Worm (Caenorhabditis elegans) whole organism, early embryonic: Measurements from ENCODE around the gene str-185.

Experiments used
- B0310.2 ChIP-seq: sonication (generic microtip); optimal IDR thresholded peaks from 2 replicates; lab custom pipeline; 2016; ENCODE audit warnings: mild to moderate bottlenecking, missing genetic modification characterization, missing compliant biosample characterization
- F13C5.2 ChIP-seq: sonication (generic microtip); optimal IDR thresholded peaks from 2 replicates; lab custom pipeline; 2017; ENCODE audit warnings: mild to moderate bottlenecking, missing genetic modification characterization, inconsistent platforms, missing compliant biosample characterization
- aly-1 ChIP-seq: sonication (generic microtip); optimal IDR thresholded peaks from 2 replicates; lab custom pipeline; 2016; ENCODE audit warnings: missing genetic modification characterization, missing compliant biosample characterization
- ama-1 ChIP-seq: fragments of 150-350 bp; optimal IDR thresholded peaks from 2 replicates; lab custom pipeline; 2014
- ceh-13 ChIP-seq: fragments of 200-800 bp; sonication (Bioruptor generic); optimal IDR thresholded peaks from 2 replicates; lab custom pipeline; 2018; ENCODE audit warnings: mild to moderate bottlenecking, missing genetic modification characterization, missing compliant biosample characterization
- ceh-36 ChIP-seq: sonication (generic microtip); optimal IDR thresholded peaks from 2 replicates; lab custom pipeline; 2016; ENCODE audit warnings: missing genetic modification characterization, inconsistent platforms, missing compliant biosample characterization
- ets-7 ChIP-seq: sonication (generic microtip); optimal IDR thresholded peaks from 2 replicates; lab custom pipeline; 2016; ENCODE audit warnings: missing genotype, missing genetic modification characterization, missing compliant biosample characterization
- flt-1 ChIP-seq: fragments of 200-800 bp; sonication (Bioruptor generic); IDR thresholded peaks from 2 replicates; pipeline ENCODE4 v1.3.6; 2022; ENCODE audit warnings: missing genetic modification characterization, missing compliant biosample characterization
- hmbx-1 ChIP-seq: sonication (generic microtip); optimal IDR thresholded peaks from 2 replicates; lab custom pipeline; 2016; ENCODE audit warnings: mild to moderate bottlenecking, missing genetic modification characterization, missing compliant biosample characterization
- hmg-4 ChIP-seq: fragments of 200-800 bp; sonication (Bioruptor generic); optimal IDR thresholded peaks from 2 replicates; lab custom pipeline; 2018; ENCODE audit warnings: mild to moderate bottlenecking, missing genetic modification characterization, missing compliant biosample characterization
- hnd-1 ChIP-seq: sonication (generic microtip); optimal IDR thresholded peaks from 2 replicates; lab custom pipeline; 2016; ENCODE audit warnings: missing genetic modification characterization, missing compliant biosample characterization
- pes-1 ChIP-seq: fragments of 200-800 bp; sonication (Bioruptor generic); IDR thresholded peaks from 2 replicates; pipeline ENCODE4 v1.3.6; 2022; ENCODE audit warnings: missing genetic modification reagents, missing genetic modification characterization, missing compliant biosample characterization
- scrt-1 ChIP-seq: fragments of 200-800 bp; sonication (Bioruptor generic); IDR thresholded peaks from 2 replicates; pipeline ENCODE4 v1.3.6; 2022; ENCODE audit warnings: missing genetic modification characterization, missing compliant biosample characterization
- sea-1 ChIP-seq: fragments of 200-800 bp; sonication (Bioruptor generic); conservative IDR thresholded peaks from 2 replicates; pipeline ENCODE4 v1.3.6; 2022; ENCODE audit warnings: missing genetic modification characterization, missing compliant biosample characterization
- tbx-11 ChIP-seq: fragments of 200-800 bp; sonication (Bioruptor generic); IDR thresholded peaks from 2 replicates; pipeline ENCODE4 v1.3.6; 2022; ENCODE audit warnings: missing genetic modification characterization, missing compliant biosample characterization
- tbx-37 ChIP-seq: fragments of 200-800 bp; sonication (Bioruptor generic); conservative IDR thresholded peaks from 2 replicates; pipeline ENCODE4 v1.3.6; 2022; ENCODE audit warnings: missing genetic modification reagents, missing genetic modification characterization, missing compliant biosample characterization
- tra-4 ChIP-seq: sonication (generic microtip); optimal IDR thresholded peaks from 2 replicates; lab custom pipeline; 2017; ENCODE audit warnings: missing genetic modification characterization, missing compliant biosample characterization

Gene str-185

DNA sequence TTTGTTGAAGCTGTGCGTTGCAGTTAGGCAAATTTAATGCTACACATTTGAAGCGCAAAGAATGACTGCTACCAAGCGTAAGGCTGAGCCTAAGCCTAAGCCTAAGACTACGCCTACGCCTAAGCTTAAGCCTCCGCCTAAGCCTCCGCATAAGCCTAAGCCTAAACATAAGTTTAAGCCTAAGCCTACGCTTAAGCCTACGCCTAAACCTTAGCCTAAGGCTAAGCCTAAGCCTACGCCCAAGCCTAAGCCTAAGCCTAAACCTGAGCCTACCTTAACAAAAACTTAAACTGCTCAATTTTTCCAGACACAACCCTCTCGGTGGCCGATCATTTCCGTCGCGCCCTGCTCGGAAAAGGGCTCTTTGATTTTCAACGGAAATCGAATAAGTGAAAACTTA is 29.5 kb upstream of the str-185 start:
- TF ChIP-seq ceh-36 (tag; lab: Kevin White, UChicago) (peak; percentile 51), F13C5.2 (tag; lab: Kevin White, UChicago) (no peak), tbx-37 (no peak)

- TF ChIP-seq aly-1 (tag; lab: Kevin White, UChicago) (no peak), tbx-37 (no peak), sea-1 (GFP tag; lab: Robert Waterston, UW) (no peak), tbx-11 (no peak), pes-1 (GFP tag; lab: Robert Waterston, UW) (no peak), hmbx-1 (tag; lab: Kevin White, UChicago) (no peak), B0310.2 (tag; lab: Kevin White, UChicago) (no peak), ets-7 (tag; lab: Kevin White, UChicago) (no peak), ceh-36 (tag; lab: Kevin White, UChicago) (no peak), flt-1 (GFP tag; lab: Robert Waterston, UW) (no peak), tra-4 (tag; lab: Kevin White, UChicago) (no peak), ceh-13 (GFP tag; lab: Kevin White, UChicago) (no peak), scrt-1 (GFP tag; lab: Robert Waterston, UW) (no peak), hmg-4 (GFP tag; lab: Kevin White, UChicago) (no peak), ama-1 (no peak)
Observed at ce11 chrIV:4456658-4457057, 26.9 kb upstream of the str-185 start.

- TF ChIP-seq pes-1 (GFP tag; lab: Robert Waterston, UW) (no peak), hmg-4 (GFP tag; lab: Kevin White, UChicago) (peak; percentile 48)
Observed at ce11 chrIV:4454330-4455173, 24.8 kb upstream of the str-185 start, which contains the start of gene R08C7.11. TSS of gene R08C7.11 (minus strand) at chrIV:4454937.

DNA sequence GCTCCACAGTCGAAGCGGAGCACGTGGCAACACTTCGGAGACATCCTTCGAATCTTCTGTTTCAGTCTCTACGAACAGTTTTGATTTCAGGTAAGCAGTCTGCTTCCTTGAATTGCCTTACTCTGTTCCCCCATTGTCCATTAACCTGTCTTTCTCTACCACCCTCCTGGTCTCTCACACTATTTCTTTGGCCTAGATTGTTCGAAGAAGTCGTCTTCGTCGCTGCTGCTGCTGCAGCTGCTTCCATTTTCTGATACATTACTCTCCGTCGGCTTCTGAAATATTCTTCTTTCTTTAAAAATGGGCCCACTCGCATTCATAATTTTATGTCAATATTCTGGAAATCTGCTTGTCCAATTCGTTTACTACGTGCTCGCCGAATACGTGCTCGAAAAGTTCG is 21.8 kb upstream of the str-185 start, which contains the start of gene R08C7.1:
Gene R08C7.1, plus strand, starts transcription at position 301 of the 400 bp plus-strand sequence.
- no peak for TF ChIP-seq ama-1
- TF ChIP-seq B0310.2 (tag; lab: Kevin White, UChicago): no peak
- no peak for TF ChIP-seq hmg-4 (GFP tag; lab: Kevin White, UChicago)
- TF ChIP-seq hnd-1 (tag; lab: Kevin White, UChicago): no peak
- TF ChIP-seq ceh-36 (tag; lab: Kevin White, UChicago): no peak
- no peak for TF ChIP-seq pes-1 (GFP tag; lab: Robert Waterston, UW)
- TF ChIP-seq flt-1 (GFP tag; lab: Robert Waterston, UW): no peak
- no peak for TF ChIP-seq ceh-13 (GFP tag; lab: Kevin White, UChicago)
- TF ChIP-seq ets-7 (tag; lab: Kevin White, UChicago): no peak
- TF ChIP-seq F13C5.2 (tag; lab: Kevin White, UChicago): no peak
- no peak for TF ChIP-seq sea-1 (GFP tag; lab: Robert Waterston, UW)
- TF ChIP-seq aly-1 (tag; lab: Kevin White, UChicago): no peak
- TF ChIP-seq tbx-11: no peak

- TF ChIP-seq ceh-13 (GFP tag; lab: Kevin White, UChicago) (no peak), ceh-36 (tag; lab: Kevin White, UChicago) (no peak), flt-1 (GFP tag; lab: Robert Waterston, UW) (no peak), pes-1 (GFP tag; lab: Robert Waterston, UW) (no peak), tbx-11 (no peak)
Observed at ce11 chrIV:4449843-4450242, 20.0 kb upstream of the str-185 start.

DNA sequence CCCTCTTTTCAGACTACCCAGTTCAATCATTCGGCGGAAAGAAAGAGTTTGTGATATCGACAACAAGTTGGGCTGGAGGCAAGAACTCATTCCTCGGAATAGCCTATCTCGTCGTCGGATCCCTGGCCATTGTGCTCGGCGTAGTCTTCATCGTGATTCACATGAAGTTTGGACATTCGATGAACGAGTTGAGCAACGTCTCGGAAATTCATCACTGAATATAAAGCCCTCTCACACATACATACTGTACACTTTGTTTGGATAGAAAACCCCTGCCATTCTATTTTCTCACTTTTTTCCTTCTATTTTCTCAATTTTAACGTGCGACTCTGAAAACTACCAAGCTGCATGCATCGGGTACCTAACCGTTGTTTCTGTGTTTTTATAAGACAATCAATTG is 19.6 kb upstream of the str-185 start, which contains the start of gene R08C7.12:
Gene R08C7.12, plus strand, starts transcription at position 301 of the 400 bp plus-strand sequence.
- no peak for TF ChIP-seq pes-1 (GFP tag; lab: Robert Waterston, UW)
- TF ChIP-seq tbx-37: no peak
- TF ChIP-seq ets-7 (tag; lab: Kevin White, UChicago): no peak
- TF ChIP-seq ama-1: no peak
- TF ChIP-seq F13C5.2 (tag; lab: Kevin White, UChicago): no peak
- no peak for TF ChIP-seq sea-1 (GFP tag; lab: Robert Waterston, UW)
- TF ChIP-seq hnd-1 (tag; lab: Kevin White, UChicago): no peak
- TF ChIP-seq tbx-11: no peak
- TF ChIP-seq ceh-36 (tag; lab: Kevin White, UChicago): no peak
- no peak for TF ChIP-seq flt-1 (GFP tag; lab: Robert Waterston, UW)
- TF ChIP-seq aly-1 (tag; lab: Kevin White, UChicago): no peak
- TF ChIP-seq scrt-1 (GFP tag; lab: Robert Waterston, UW): no peak

ce11 chrIV:4448343-4448742 is 18.5 kb upstream of the str-185 start:
- TF ChIP-seq F13C5.2 (tag; lab: Kevin White, UChicago) (no peak), tra-4 (tag; lab: Kevin White, UChicago) (no peak), sea-1 (GFP tag; lab: Robert Waterston, UW) (no peak), tbx-11 (no peak), hnd-1 (tag; lab: Kevin White, UChicago) (no peak), ceh-13 (GFP tag; lab: Kevin White, UChicago) (no peak), aly-1 (tag; lab: Kevin White, UChicago) (no peak), tbx-37 (no peak), B0310.2 (tag; lab: Kevin White, UChicago) (no peak), scrt-1 (GFP tag; lab: Robert Waterston, UW) (no peak), flt-1 (GFP tag; lab: Robert Waterston, UW) (no peak), hmg-4 (GFP tag; lab: Kevin White, UChicago) (no peak), hmbx-1 (tag; lab: Kevin White, UChicago) (no peak), ama-1 (no peak), ets-7 (tag; lab: Kevin White, UChicago) (no peak), ceh-36 (tag; lab: Kevin White, UChicago) (no peak), pes-1 (GFP tag; lab: Robert Waterston, UW) (no peak)
